Worm (Caenorhabditis elegans): ENCODE measurements around the gene Y34B4A.2.

DNA sequence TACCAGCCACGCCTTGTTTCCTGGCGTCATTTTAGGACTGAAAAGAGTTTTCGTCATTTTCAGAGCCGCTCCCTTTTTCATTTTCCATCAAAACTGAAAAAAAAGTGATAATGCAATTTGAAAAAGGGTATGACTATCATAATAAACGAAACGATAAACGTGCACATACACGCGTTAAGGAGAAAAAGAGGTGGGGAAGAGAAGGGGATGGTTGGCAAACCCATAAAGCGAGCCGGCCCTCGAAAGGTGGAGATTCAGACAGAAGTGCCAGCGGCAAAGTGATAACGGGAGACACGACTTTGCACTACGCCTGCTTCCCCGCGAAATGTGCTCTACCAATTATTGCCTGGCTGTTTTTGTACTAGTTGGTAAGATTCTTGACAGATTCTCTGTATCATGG, 26.5 kb upstream of the Y34B4A.2 start, which contains the start of gene nspg-14:
- TF ChIP-seq aly-1 (tag; optimal IDR thresholded peaks at IDR 0.05) (no peak), ama-1 (optimal IDR thresholded peaks at IDR 0.05) (no peak), scrt-1 (GFP tag; IDR thresholded peaks at IDR 0.05) (no peak), ceh-13 (GFP tag; optimal IDR thresholded peaks at IDR 0.05) (no peak), ceh-36 (tag; optimal IDR thresholded peaks at IDR 0.05) (no peak), ets-7 (tag; optimal IDR thresholded peaks at IDR 0.05) (no peak), hmg-4 (GFP tag; optimal IDR thresholded peaks at IDR 0.05) (no peak)

Data from whole organism, early embryonic.